Worm (Caenorhabditis elegans) whole organism, L3 larva: Measurements from ENCODE around the gene tbx-31.

ENCODE experiments used
- aly-2 ChIP-seq: fragments of 150-350 bp; optimal IDR thresholded peaks from 2 replicates; lab custom pipeline; 2014; ENCODE audit warnings: missing biosample characterization, missing genetic modification characterization
- ama-1 ChIP-seq: fragments of 150-350 bp; optimal IDR thresholded peaks from 2 replicates; lab custom pipeline; 2018
- ceh-16 ChIP-seq: sonication (generic microtip); optimal IDR thresholded peaks from 2 replicates; lab custom pipeline; 2017; ENCODE audit warnings: missing biosample characterization, missing genetic modification characterization
- ceh-28 ChIP-seq: fragments of 150-350 bp; optimal IDR thresholded peaks from 2 replicates; lab custom pipeline; 2014; ENCODE audit warnings: missing biosample characterization, missing genetic modification reagents, missing genetic modification characterization
- ceh-82 ChIP-seq: fragments of 150-350 bp; optimal IDR thresholded peaks from 2 replicates; lab custom pipeline; 2014; ENCODE audit warnings: missing biosample characterization, missing genetic modification characterization
- egl-5 ChIP-seq: fragments of 150-350 bp; optimal IDR thresholded peaks from 2 replicates; lab custom pipeline; 2017; ENCODE audit warnings: missing biosample characterization, missing genetic modification reagents, missing genetic modification characterization, inconsistent platforms
- elt-1 ChIP-seq: fragments of 150-350 bp; optimal IDR thresholded peaks from 2 replicates; lab custom pipeline; 2014; ENCODE audit warnings: missing biosample characterization, missing genetic modification characterization
- eor-1 ChIP-seq, 2 experiments: fragments of 150-350 bp; optimal IDR thresholded peaks; 2 replicates each; lab custom pipeline; 2014 to 2018; ENCODE audit warnings: missing biosample characterization in 2 of 2, missing genetic modification characterization in 2 of 2
- fkh-10 ChIP-seq: sonication (generic microtip); optimal IDR thresholded peaks from 2 replicates; lab custom pipeline; 2017; ENCODE audit warnings: missing biosample characterization, missing genetic modification reagents, missing genetic modification characterization
- lin-39 ChIP-seq: fragments of 150-350 bp; optimal IDR thresholded peaks from 2 replicates; lab custom pipeline; 2018; ENCODE audit warnings: missing biosample characterization, missing genetic modification reagents, missing genetic modification characterization
- lsy-12 ChIP-seq: sonication (generic microtip); optimal IDR thresholded peaks from 2 replicates; lab custom pipeline; 2016; ENCODE audit warnings: mild to moderate bottlenecking, missing genetic modification characterization, missing compliant biosample characterization
- mml-1 ChIP-seq: fragments of 150-350 bp; sonication (generic microtip); optimal IDR thresholded peaks from 3 replicates; lab custom pipeline; 2014; ENCODE audit warnings: missing biosample characterization, missing genetic modification characterization
- nfya-1 ChIP-seq: sonication (generic microtip); optimal IDR thresholded peaks from 2 replicates; lab custom pipeline; 2017; ENCODE audit warnings: missing genetic modification characterization, mild to moderate bottlenecking, missing compliant biosample characterization, antibody characterized with exemption, moderate library complexity; ENCODE audit not compliant: insufficient read depth
- nhr-11 ChIP-seq: fragments of 150-350 bp; optimal IDR thresholded peaks from 2 replicates; lab custom pipeline; 2014; ENCODE audit warnings: missing biosample characterization, missing genetic modification characterization
- nhr-237 ChIP-seq: fragments of 150-350 bp; optimal IDR thresholded peaks from 2 replicates; lab custom pipeline; 2014; ENCODE audit warnings: missing biosample characterization, missing genetic modification characterization
- pqm-1 ChIP-seq: fragments of 150-350 bp; optimal IDR thresholded peaks from 2 replicates; lab custom pipeline; 2017; ENCODE audit warnings: missing biosample characterization, missing genetic modification characterization, inconsistent platforms
- skn-1 ChIP-seq: fragments of 150-350 bp; optimal IDR thresholded peaks from 2 replicates; lab custom pipeline; 2014; ENCODE audit warnings: missing biosample characterization, missing genetic modification characterization
- unc-39 ChIP-seq: sonication (generic microtip); optimal IDR thresholded peaks from 4 replicates; lab custom pipeline; 2017; ENCODE audit warnings: missing biosample characterization, missing genetic modification characterization
- zag-1 ChIP-seq: fragments of 150-350 bp; optimal IDR thresholded peaks from 2 replicates; lab custom pipeline; 2014; ENCODE audit warnings: missing biosample characterization, missing genetic modification characterization
- ztf-4 ChIP-seq: fragments of 150-350 bp; optimal IDR thresholded peaks from 2 replicates; lab custom pipeline; 2014; ENCODE audit warnings: missing biosample characterization, missing genetic modification characterization

tbx-31 gene

DNA sequence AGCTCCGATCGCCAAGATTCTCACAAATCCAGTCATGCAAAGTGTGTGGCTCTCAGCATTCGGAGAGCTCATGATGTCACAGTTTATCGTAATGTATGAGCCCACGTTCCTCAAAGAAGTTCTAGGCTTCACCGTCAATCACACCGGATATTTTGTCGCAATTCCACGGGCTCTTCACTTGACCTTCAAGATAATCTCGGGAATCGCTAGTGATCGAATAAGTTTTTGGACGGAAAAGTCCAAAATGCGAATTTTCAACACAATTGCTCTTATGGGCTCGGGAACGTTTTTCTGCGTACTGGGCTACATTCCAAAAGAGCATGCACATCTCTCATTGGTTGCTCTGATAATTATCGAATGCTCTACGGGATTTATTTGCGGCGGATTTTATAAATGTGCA lies 50.9 kb downstream of the tbx-31 start:
- no peak for TF ChIP-seq lin-39 (tag; lab: Kevin White, UChicago)
- no peak for TF ChIP-seq lsy-12 (tag; lab: Kevin White, UChicago)
- TF ChIP-seq ceh-82 (tag; lab: Kevin White, UChicago): no peak
- TF ChIP-seq eor-1 (tag; optimal IDR thresholded peaks at IDR 0.05; lab: Kevin White, UChicago): no peak
- no peak for TF ChIP-seq skn-1 (tag; lab: Kevin White, UChicago)
- TF ChIP-seq nhr-11 (tag; lab: Kevin White, UChicago): no peak
- no peak for TF ChIP-seq nhr-237 (tag; lab: Kevin White, UChicago)
- TF ChIP-seq egl-5 (tag; lab: Kevin White, UChicago): no peak
- TF ChIP-seq ztf-4 (tag; lab: Kevin White, UChicago): no peak
- no peak for TF ChIP-seq elt-1 (tag; lab: Kevin White, UChicago)
- no peak for TF ChIP-seq pqm-1 (tag; lab: Kevin White, UChicago)
- TF ChIP-seq mml-1: no peak
- TF ChIP-seq aly-2 (tag; lab: Kevin White, UChicago): no peak
- TF ChIP-seq ama-1 (lab: Kevin White, UChicago): no peak
- TF ChIP-seq ceh-16 (tag; lab: Kevin White, UChicago): no peak
- TF ChIP-seq ceh-28: no peak
- TF ChIP-seq zag-1 (tag; lab: Kevin White, UChicago): no peak
- no peak for TF ChIP-seq unc-39 (tag; lab: Kevin White, UChicago)
- TF ChIP-seq fkh-10: no peak
- no peak for TF ChIP-seq nfya-1 (tag; lab: Kevin White, UChicago)
